Fruit fly (Drosophila melanogaster): ENCODE results near the gene VhaAC45RP.

DNA sequence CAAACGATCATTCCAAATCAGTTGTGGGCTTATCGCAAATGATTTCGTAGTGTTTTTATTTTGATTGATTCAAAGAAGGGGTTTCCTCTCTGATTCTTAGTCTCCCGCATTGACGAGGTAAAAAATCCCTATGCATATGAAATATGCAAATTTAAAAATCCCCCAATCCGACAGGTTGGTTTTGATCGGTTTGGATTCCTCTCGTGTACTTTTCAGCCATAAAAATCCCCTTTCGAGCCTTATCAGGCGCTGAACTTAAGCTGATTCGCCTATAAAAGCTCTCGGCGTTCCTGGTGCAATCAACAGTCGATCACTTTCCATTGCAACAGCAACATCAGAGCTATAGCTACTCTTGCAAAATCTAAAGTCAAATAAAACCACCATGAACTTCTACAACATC, 45.6 kb upstream of the VhaAC45RP start, which contains the start of gene CecA2:
- TF ChIP-seq psq (GFP tag; optimal IDR thresholded peaks at IDR 0.05) (no peak), h (GFP tag; optimal IDR thresholded peaks at IDR 0.05) (no peak), br (GFP tag; optimal IDR thresholded peaks at IDR 0.05) (no peak), Jra (GFP tag; optimal IDR thresholded peaks at IDR 0.05) (no peak), CG9705 (GFP tag; optimal IDR thresholded peaks at IDR 0.05) (no peak), brk (GFP tag; optimal IDR thresholded peaks at IDR 0.05) (no peak), dsf (GFP tag; optimal IDR thresholded peaks at IDR 0.05; ENCODE audit: borderline replicate concordance) (no peak)
